Worm (Caenorhabditis elegans): Measurements from ENCODE around the gene K06H6.1.

- TF ChIP-seq pha-4 (tag; optimal IDR thresholded peaks at IDR 0.05) (no peak), ama-1 (optimal IDR thresholded peaks at IDR 0.05) (no peak), ama-1 (GFP tag; optimal IDR thresholded peaks at IDR 0.05) (no peak), pbrm-1 (GFP tag; IDR thresholded peaks at IDR 0.05) (no peak)
Measured at ce11 chrV:598626-599025, 10.7 kb downstream of the K06H6.1 start.

Data from whole organism, young adult.